Worm (Caenorhabditis elegans) whole organism, L2 larva: ENCODE measurements around the gene F22E12.3.
A peak's percentile ranks its signal among the peaks of the same experiment; 100 is the strongest.

ENCODE experiments used
- F13H6.1 ChIP-seq: sonication (generic microtip); optimal IDR thresholded peaks from 2 replicates; lab custom pipeline; 2016; ENCODE audit warnings: missing genetic modification characterization, missing compliant biosample characterization
- R02D3.7 ChIP-seq: fragments of 150-350 bp; optimal IDR thresholded peaks from 2 replicates; lab custom pipeline; 2014; ENCODE audit warnings: missing biosample characterization, missing genetic modification characterization
- Y55F3AM.14 ChIP-seq: fragments of 200-800 bp; sonication (Bioruptor generic); optimal IDR thresholded peaks from 2 replicates; lab custom pipeline; 2018; ENCODE audit warnings: mild to moderate bottlenecking, missing genetic modification characterization, missing compliant biosample characterization
- ZK546.5 ChIP-seq: sonication (generic microtip); optimal IDR thresholded peaks from 2 replicates; lab custom pipeline; 2017; ENCODE audit warnings: missing biosample characterization, missing genetic modification characterization
- alr-1 ChIP-seq: fragments of 150-350 bp; optimal IDR thresholded peaks from 2 replicates; lab custom pipeline; 2014; ENCODE audit warnings: missing biosample characterization, missing genetic modification characterization
- blmp-1 ChIP-seq: sonication (generic microtip); optimal IDR thresholded peaks from 2 replicates; lab custom pipeline; 2017; ENCODE audit warnings: missing genetic modification characterization, mild to moderate bottlenecking, missing compliant biosample characterization, antibody characterized with exemption, moderate library complexity; ENCODE audit not compliant: insufficient read depth
- ceh-16 ChIP-seq: fragments of 150-350 bp; optimal IDR thresholded peaks from 2 replicates; lab custom pipeline; 2014; ENCODE audit warnings: missing biosample characterization, missing genetic modification characterization
- ceh-82 ChIP-seq: fragments of 150-350 bp; optimal IDR thresholded peaks from 2 replicates; lab custom pipeline; 2014; ENCODE audit warnings: missing biosample characterization, missing genetic modification characterization
- crh-2 ChIP-seq: sonication (generic microtip); optimal IDR thresholded peaks from 2 replicates; lab custom pipeline; 2017; ENCODE audit warnings: missing biosample characterization, missing genetic modification characterization
- dmd-4 ChIP-seq: sonication (generic microtip); optimal IDR thresholded peaks from 2 replicates; lab custom pipeline; 2017; ENCODE audit warnings: missing biosample characterization, missing genetic modification characterization
- egl-27 ChIP-seq: sonication (generic microtip); optimal IDR thresholded peaks from 3 replicates; lab custom pipeline; 2017; ENCODE audit warnings: missing biosample characterization, missing genetic modification reagents, missing genetic modification characterization
- elt-1 ChIP-seq: fragments of 150-350 bp; optimal IDR thresholded peaks from 2 replicates; lab custom pipeline; 2014; ENCODE audit warnings: missing biosample characterization, missing genetic modification characterization
- elt-3 ChIP-seq: sonication (generic microtip); optimal IDR thresholded peaks from 2 replicates; lab custom pipeline; 2017; ENCODE audit warnings: missing biosample characterization, missing genetic modification characterization
- fos-1 ChIP-seq: fragments of 150-350 bp; optimal IDR thresholded peaks from 2 replicates; lab custom pipeline; 2014; ENCODE audit warnings: missing biosample characterization, missing genetic modification characterization
- gmeb-1 ChIP-seq: fragments of 150-350 bp; optimal IDR thresholded peaks from 2 replicates; lab custom pipeline; 2014; ENCODE audit warnings: missing biosample characterization, missing genetic modification characterization
- lin-13 ChIP-seq: fragments of 150-350 bp; optimal IDR thresholded peaks from 2 replicates; lab custom pipeline; 2014; ENCODE audit warnings: missing biosample characterization, missing genetic modification reagents, missing genetic modification characterization
- lin-39 ChIP-seq: fragments of 150-350 bp; optimal IDR thresholded peaks from 2 replicates; lab custom pipeline; 2014; ENCODE audit warnings: missing biosample characterization, missing genetic modification reagents, missing genetic modification characterization
- lsy-2 ChIP-seq, 2 experiments: fragments of 150-350 bp in 1 of 2; sonication (generic microtip) in 1 of 2; optimal IDR thresholded peaks; 2 replicates each; lab custom pipeline; 2014 to 2017; ENCODE audit warnings: missing biosample characterization in 2 of 2, missing genetic modification characterization in 2 of 2
- mbf-1 ChIP-seq: sonication (generic microtip); optimal IDR thresholded peaks from 2 replicates; lab custom pipeline; 2017; ENCODE audit warnings: missing biosample characterization, missing genetic modification characterization
- mdl-1 ChIP-seq, 2 experiments: fragments of 150-350 bp in 1 of 2; sonication (generic microtip) in 1 of 2; optimal IDR thresholded peaks; 2 replicates each; lab custom pipeline; 2017; ENCODE audit warnings: missing biosample characterization in 2 of 2, missing genetic modification characterization in 2 of 2
- nhr-10 ChIP-seq: sonication (generic microtip); optimal IDR thresholded peaks from 2 replicates; lab custom pipeline; 2017; ENCODE audit warnings: missing biosample characterization, missing genetic modification characterization
- nhr-11 ChIP-seq: fragments of 150-350 bp; optimal IDR thresholded peaks from 2 replicates; lab custom pipeline; 2014; ENCODE audit warnings: missing biosample characterization, missing genetic modification characterization
- nhr-12 ChIP-seq: fragments of 150-350 bp; optimal IDR thresholded peaks from 2 replicates; lab custom pipeline; 2014; ENCODE audit warnings: missing biosample characterization, missing genetic modification characterization
- nhr-129 ChIP-seq: fragments of 150-350 bp; optimal IDR thresholded peaks from 2 replicates; lab custom pipeline; 2014; ENCODE audit warnings: missing biosample characterization, missing genetic modification characterization
- nhr-21 ChIP-seq: fragments of 150-350 bp; optimal IDR thresholded peaks from 2 replicates; lab custom pipeline; 2014; ENCODE audit warnings: missing biosample characterization, missing genetic modification characterization
- nhr-23 ChIP-seq: fragments of 150-350 bp; optimal IDR thresholded peaks from 2 replicates; lab custom pipeline; 2014; ENCODE audit warnings: missing biosample characterization, missing genetic modification reagents, missing genetic modification characterization
- nhr-237 ChIP-seq: fragments of 150-350 bp; optimal IDR thresholded peaks from 2 replicates; lab custom pipeline; 2014; ENCODE audit warnings: missing biosample characterization, missing genetic modification characterization
- nhr-25 ChIP-seq: fragments of 150-350 bp; sonication (generic microtip); optimal IDR thresholded peaks from 3 replicates; lab custom pipeline; 2014; ENCODE audit warnings: missing biosample characterization, missing genetic modification characterization
- nhr-6 ChIP-seq: fragments of 150-350 bp; optimal IDR thresholded peaks from 2 replicates; lab custom pipeline; 2014; ENCODE audit warnings: missing biosample characterization, missing genetic modification characterization
- nhr-77 ChIP-seq: fragments of 150-350 bp; optimal IDR thresholded peaks from 2 replicates; lab custom pipeline; 2014; ENCODE audit warnings: missing biosample characterization, missing genetic modification characterization
- sma-3 ChIP-seq: sonication (generic microtip); optimal IDR thresholded peaks from 2 replicates; lab custom pipeline; 2016; ENCODE audit warnings: missing genetic modification reagents, missing genetic modification characterization, missing compliant biosample characterization
- sma-9 ChIP-seq, 2 experiments: fragments of 150-350 bp in 1 of 2; sonication (generic microtip) in 1 of 2; optimal IDR thresholded peaks; 2 replicates each; lab custom pipeline; 2014 to 2016; ENCODE audit warnings: missing genetic modification characterization in 2 of 2, mild to moderate bottlenecking in 1 of 2, missing biosample characterization in 1 of 2, missing compliant biosample characterization in 1 of 2, missing genetic modification reagents in 1 of 2, moderate library complexity in 1 of 2
- unc-55 ChIP-seq: fragments of 150-350 bp; sonication (generic microtip); optimal IDR thresholded peaks from 3 replicates; lab custom pipeline; 2014; ENCODE audit warnings: missing biosample characterization, missing genetic modification reagents, missing genetic modification characterization
- unc-62 ChIP-seq: fragments of 150-350 bp; optimal IDR thresholded peaks from 2 replicates; lab custom pipeline; 2014; ENCODE audit warnings: missing biosample characterization, missing genetic modification reagents, missing genetic modification characterization
- ztf-11 ChIP-seq: sonication (generic microtip); optimal IDR thresholded peaks from 2 replicates; lab custom pipeline; 2017; ENCODE audit warnings: missing biosample characterization, missing genetic modification characterization
- ztf-4 ChIP-seq: fragments of 150-350 bp; optimal IDR thresholded peaks from 2 replicates; lab custom pipeline; 2014; ENCODE audit warnings: missing biosample characterization, missing genetic modification characterization

The F22E12.3 gene

ce11 chrV:10501295-10501694 lies 38.1 kb upstream of the F22E12.3 start, which contains the start of gene C35A5.3:
C35A5.3 (minus strand) TSS chrV:10501395.
- TF ChIP-seq alr-1 (no peak), sma-9 (GFP tag; optimal IDR thresholded peaks at IDR 0.05; lab: Kevin White, UChicago) (no peak), sma-9 (tag; optimal IDR thresholded peaks at IDR 0.05; lab: Kevin White, UChicago) (no peak), ztf-11 (tag; lab: Kevin White, UChicago) (no peak), blmp-1 (tag; lab: Kevin White, UChicago) (no peak), Y55F3AM.14 (GFP tag; lab: Kevin White, UChicago) (no peak), unc-55 (GFP tag; lab: Kevin White, UChicago) (no peak), egl-27 (tag; lab: Kevin White, UChicago) (no peak), ztf-4 (tag; lab: Kevin White, UChicago) (no peak), nhr-6 (no peak), fos-1 (tag; lab: Kevin White, UChicago) (no peak), nhr-12 (no peak), crh-2 (tag; lab: Kevin White, UChicago) (no peak), F13H6.1 (tag; lab: Kevin White, UChicago) (no peak), sma-3 (GFP tag; lab: Kevin White, UChicago) (no peak), nhr-23 (tag; lab: Kevin White, UChicago) (no peak), ceh-82 (no peak), lsy-2 (tag; optimal IDR thresholded peaks at IDR 0.05; lab: Kevin White, UChicago) (no peak)

DNA sequence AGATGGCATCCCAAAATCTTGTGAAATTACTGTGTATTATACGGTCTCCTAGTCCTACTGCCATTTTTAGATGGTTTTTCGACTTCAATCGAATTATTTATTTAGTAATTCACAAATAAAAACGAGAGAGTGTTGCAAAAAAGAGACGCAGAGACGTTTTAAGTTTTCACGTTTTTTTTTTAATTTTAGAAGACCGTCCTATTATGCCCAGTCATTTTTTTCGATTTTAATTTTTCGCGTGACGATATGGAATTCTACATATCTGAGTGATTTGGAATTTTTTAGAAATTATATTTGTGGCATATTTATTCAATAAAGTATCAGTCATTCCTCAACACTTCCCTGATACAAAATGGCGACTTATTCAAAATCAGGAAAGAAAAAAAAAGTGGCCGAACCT lies 33.6 kb upstream of the F22E12.3 start, which contains the start of gene C35A5.4:
Gene C35A5.4, plus strand, starts transcription at position 301 of the 400 bp plus-strand sequence.
- TF ChIP-seq elt-3 (tag; lab: Kevin White, UChicago) (no peak), ztf-4 (tag; lab: Kevin White, UChicago) (no peak), ZK546.5 (tag; lab: Kevin White, UChicago) (no peak), lin-39 (tag; lab: Kevin White, UChicago) (no peak), ceh-16 (no peak), nhr-237 (no peak), dmd-4 (tag; lab: Kevin White, UChicago) (no peak), nhr-129 (tag; lab: Kevin White, UChicago) (no peak), elt-1 (tag; lab: Kevin White, UChicago) (no peak), nhr-10 (tag; lab: Kevin White, UChicago) (no peak), F13H6.1 (tag; lab: Kevin White, UChicago) (no peak), R02D3.7 (no peak)

- no peak for TF ChIP-seq nhr-77 (tag; lab: Kevin White, UChicago)
- peak; percentile 64 for TF ChIP-seq fos-1 (tag; lab: Kevin White, UChicago)
- TF ChIP-seq unc-55 (GFP tag; lab: Kevin White, UChicago) = no peak
- no peak for TF ChIP-seq ztf-4 (tag; lab: Kevin White, UChicago)
- TF ChIP-seq mdl-1 (tag; optimal IDR thresholded peaks at IDR 0.05; lab: Kevin White, UChicago) = no peak
- no peak for TF ChIP-seq nhr-21
- no peak for TF ChIP-seq nhr-25
- no peak for TF ChIP-seq F13H6.1 (tag; lab: Kevin White, UChicago)
- no peak for TF ChIP-seq Y55F3AM.14 (GFP tag; lab: Kevin White, UChicago)
- peak; percentile 23 for TF ChIP-seq gmeb-1 (tag; lab: Kevin White, UChicago)
- TF ChIP-seq alr-1 = no peak
- no peak for TF ChIP-seq nhr-11 (tag; lab: Kevin White, UChicago)
- TF ChIP-seq dmd-4 (tag; lab: Kevin White, UChicago) = no peak
- no peak for TF ChIP-seq lsy-2 (tag; optimal IDR thresholded peaks at IDR 0.05; lab: Kevin White, UChicago)
- no peak for TF ChIP-seq nhr-12
- peak; percentile 26 for TF ChIP-seq sma-9 (GFP tag; optimal IDR thresholded peaks at IDR 0.05; lab: Kevin White, UChicago)
- no peak for TF ChIP-seq sma-9 (tag; optimal IDR thresholded peaks at IDR 0.05; lab: Kevin White, UChicago)
- no peak for TF ChIP-seq unc-62 (GFP tag; lab: Kevin White, UChicago)
- TF ChIP-seq mbf-1 (tag; lab: Kevin White, UChicago) = no peak
- TF ChIP-seq, all 48 proteins: peak for 3
Observed at ce11 chrV:10493150-10493549, 30.0 kb upstream of the F22E12.3 start, which contains the start of gene ugt-33. ugt-33 (plus strand) TSS chrV:10493409.

DNA sequence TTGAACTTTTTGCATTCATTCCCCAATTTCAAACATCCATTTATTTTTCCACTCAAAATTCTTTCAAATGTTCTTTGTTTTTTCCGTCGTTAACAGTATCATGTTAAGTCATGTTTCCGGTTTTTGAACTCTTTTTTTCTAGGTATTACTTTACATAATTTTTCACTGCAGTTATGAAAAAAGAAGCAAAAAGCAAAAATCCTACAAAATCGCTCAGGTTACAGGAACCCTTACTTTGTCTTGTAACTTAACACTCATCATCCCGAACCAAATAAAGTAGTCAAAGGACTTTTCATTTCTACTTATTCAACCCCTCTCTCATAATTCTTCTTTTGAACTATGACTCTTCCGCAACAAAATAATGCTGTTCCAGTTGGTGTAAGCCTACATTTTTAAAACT lies 28.3 kb upstream of the F22E12.3 start, which contains the start of gene aqp-5:
Gene aqp-5, plus strand, starts transcription at position 301 of the 400 bp plus-strand sequence.
- TF ChIP-seq nhr-12 (no peak), lin-13 (GFP tag; lab: Kevin White, UChicago) (no peak)
- TF ChIP-seq, all 48 proteins: peak for 0
